Fruit fly (Drosophila melanogaster): ENCODE results near the gene CG17211.

Gene CG17211

DNA sequence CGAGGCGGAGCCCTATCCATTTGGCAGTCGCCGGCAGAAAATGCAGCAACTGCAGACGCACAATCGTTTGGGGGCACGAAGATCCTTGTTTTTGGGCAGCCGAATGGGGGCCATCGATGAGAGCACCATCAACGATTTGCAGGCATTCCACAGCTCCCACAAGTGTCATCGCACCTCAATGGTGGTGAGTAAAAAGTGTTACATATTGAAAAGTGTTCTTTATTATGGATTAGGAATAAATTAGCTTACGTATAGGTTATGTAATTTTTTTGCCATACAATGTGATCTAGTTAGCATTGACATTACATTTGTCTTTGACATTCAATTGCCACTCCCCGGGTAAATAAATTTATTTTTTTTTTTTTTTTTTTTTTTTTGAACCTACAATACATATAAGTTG, 47.3 kb downstream of the CG17211 start, which contains the start of gene CG31861:
TSS of gene CG31861 (plus strand) at position 301 of the 400 bp plus-strand sequence.
- no peak for TF ChIP-seq CTCF (optimal IDR thresholded peaks at IDR 0.05)
- no peak for TF ChIP-seq CG8478 (optimal IDR thresholded peaks at IDR 0.05)

DNA sequence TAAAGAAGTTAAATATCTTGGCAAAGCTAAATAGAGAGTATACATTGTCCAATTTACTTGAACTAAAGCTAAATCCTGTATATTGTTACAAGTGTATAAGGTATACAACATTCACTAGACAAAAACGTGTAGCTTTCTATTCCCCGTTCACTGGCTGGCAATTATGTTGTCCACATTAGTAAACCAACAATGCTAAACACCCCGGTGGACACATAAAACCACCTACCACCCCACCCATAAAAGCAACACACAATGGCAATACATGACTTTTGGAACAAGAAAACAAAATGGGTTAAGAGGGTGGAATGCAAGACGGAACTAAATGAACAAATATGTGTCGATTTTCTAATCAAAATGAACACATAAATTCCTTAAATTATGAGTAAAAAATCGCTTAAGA, 49.8 kb downstream of the CG17211 start, which contains the start of gene ZnT33D:
TSS of gene ZnT33D (plus strand) at position 301 of the 400 bp plus-strand sequence.
- TF ChIP-seq CG8478 (optimal IDR thresholded peaks at IDR 0.05) (no peak), CTCF (optimal IDR thresholded peaks at IDR 0.05) (no peak)

DNA sequence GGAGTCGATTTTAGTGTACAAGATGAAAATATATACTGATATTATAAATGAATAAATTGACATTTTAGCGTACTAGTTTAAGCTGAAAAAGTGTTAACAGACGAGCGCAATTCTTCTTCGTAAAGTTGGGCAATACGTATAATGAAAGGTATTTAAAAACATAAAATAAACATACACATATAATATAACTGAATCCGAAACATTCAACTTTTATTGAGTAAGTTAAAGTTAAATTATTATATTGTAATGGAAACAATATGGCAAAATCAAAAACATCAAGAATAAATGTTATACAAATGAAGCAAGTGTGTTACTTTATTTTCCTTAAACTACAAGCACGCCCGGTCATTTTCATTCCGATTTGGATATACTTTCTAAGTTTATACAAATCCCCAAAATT, 56.1 kb downstream of the CG17211 start, which contains the start of gene CG17217:
TSS of gene CG17217 (plus strand) at position 301 of the 400 bp plus-strand sequence.
- TF ChIP-seq CTCF (optimal IDR thresholded peaks at IDR 0.05), result no peak
- no peak for TF ChIP-seq CG8478 (optimal IDR thresholded peaks at IDR 0.05)

DNA sequence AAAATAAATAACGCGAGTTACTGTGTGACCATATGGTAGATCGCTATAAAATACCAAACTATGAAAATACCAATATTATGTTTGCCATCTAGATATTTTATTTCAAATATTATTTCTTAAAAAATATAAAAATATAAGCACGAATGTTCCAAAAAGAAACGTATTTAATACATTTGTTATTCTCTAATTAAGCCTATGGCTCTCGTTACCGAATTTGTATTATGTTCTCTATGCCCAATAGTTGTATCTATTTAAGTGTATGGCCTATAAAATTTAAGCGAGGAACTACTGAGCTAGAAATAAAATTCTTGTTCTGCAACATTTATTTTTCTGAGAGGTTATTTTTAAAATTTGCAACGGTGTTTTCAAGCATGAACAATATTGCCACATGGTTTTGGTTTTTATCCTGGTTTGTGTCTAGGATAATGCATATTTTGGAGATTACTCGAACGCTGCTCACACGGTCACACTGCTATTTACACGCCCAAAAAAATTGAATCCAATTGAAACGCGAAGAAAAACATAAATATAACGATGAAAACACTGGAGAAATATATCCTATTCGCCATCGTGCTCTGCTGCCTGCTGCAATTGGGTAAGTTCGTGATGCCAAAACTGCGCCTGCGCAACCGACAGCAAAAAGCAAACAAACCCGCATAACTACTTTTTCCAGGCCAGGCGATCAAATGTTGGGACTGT, 58.5 kb downstream of the CG17211 start, which contains the start of the genes CG6583 and crok:
TSS of gene CG6583 (minus strand) at position 51 of the 699 bp plus-strand sequence.
TSS of gene crok (plus strand) at position 446 of the 699 bp plus-strand sequence.
- TF ChIP-seq CG8478 (optimal IDR thresholded peaks at IDR 0.05) (no peak), CTCF (optimal IDR thresholded peaks at IDR 0.05) (peak in 1 of 2 experiments; percentile 21)

DNA sequence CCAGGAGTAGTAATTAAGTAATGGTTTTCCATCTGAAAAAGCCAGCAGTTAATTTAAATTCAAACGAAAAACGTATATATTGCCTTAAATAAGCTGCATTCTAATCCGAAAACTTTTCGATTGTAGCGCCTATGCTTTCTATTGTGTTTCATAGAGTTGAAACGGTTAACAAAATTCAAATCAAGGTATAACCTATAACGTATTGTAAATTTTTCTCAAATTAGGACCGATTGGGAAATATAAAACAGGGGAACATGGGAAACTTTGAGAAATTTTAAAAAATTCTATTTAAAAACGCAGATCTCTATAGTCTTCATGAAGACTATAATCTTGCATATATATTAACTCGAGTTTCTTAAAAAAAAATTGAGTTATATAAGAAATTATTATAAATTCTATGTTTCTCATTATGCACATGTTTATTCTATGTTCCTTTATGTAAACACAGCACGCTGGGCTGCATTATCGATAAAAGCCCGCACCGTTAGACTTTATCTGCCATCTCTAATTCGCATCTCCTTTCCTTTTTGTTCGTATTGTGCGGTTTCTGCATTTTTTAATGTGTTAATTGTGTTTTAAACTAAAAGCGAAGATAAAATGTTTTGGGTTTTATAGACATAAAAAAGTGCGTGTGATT, 60.5 kb downstream of the CG17211 start, which contains the start of gene bru1:
TSS of gene bru1 (plus strand) at position 512 of the 637 bp plus-strand sequence.
- TF ChIP-seq CTCF (optimal IDR thresholded peaks at IDR 0.05) (no peak), CG8478 (optimal IDR thresholded peaks at IDR 0.05) (no peak)

DNA sequence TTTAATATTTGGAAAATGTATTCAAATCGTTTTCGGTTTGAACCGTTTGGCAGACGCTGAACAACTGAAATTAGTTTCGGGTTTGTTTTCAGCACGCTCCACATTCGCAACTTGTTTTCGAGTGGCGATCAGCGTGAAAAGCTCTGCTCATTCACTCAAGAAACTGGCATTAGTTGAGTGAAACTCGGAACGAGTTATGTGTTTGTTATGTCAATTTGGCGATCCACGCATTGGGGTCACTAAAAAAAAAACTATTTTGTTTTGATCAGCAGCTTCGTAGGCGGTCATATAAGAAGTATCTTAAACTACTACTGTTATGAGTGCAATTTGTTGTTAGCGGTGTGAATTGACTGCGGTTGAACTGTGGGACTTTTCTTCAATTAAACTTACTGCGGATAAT, 63.5 kb downstream of the CG17211 start, which contains the start of gene atilla:
TSS of gene atilla (minus strand) at position 266 of the 400 bp plus-strand sequence.
- no peak for TF ChIP-seq CTCF (optimal IDR thresholded peaks at IDR 0.05)
- TF ChIP-seq CG8478 (optimal IDR thresholded peaks at IDR 0.05), result no peak

All from S2 (cell line).